Fruit fly (Drosophila melanogaster) whole organism, adult: ENCODE results near the gene CG8003.

Source experiments
- CG14711 ChIP-seq: fragments of 200-800 bp; sonication (Bioruptor generic); optimal IDR thresholded peaks from 2 replicates; lab custom pipeline; 2018; ENCODE audit warnings: missing biosample characterization, mild to moderate bottlenecking, missing genetic modification characterization, moderate library complexity
- CG1620 ChIP-seq: fragments of 200-800 bp; sonication (Bioruptor generic); optimal IDR thresholded peaks from 2 replicates; lab custom pipeline; 2016; ENCODE audit warnings: missing biosample characterization, missing genetic modification characterization
- CG33017 ChIP-seq: fragments of 200-800 bp; sonication (Bioruptor generic); optimal IDR thresholded peaks from 2 replicates; lab custom pipeline; 2018; ENCODE audit warnings: missing biosample characterization, mild to moderate bottlenecking, missing genetic modification characterization, moderate library complexity
- CG7101 ChIP-seq: fragments of 200-800 bp; sonication (Bioruptor generic); optimal IDR thresholded peaks from 2 replicates; lab custom pipeline; 2018; ENCODE audit warnings: missing biosample characterization, mild to moderate bottlenecking, missing genetic modification characterization, moderate library complexity
- Mnt ChIP-seq: fragments of 200-800 bp; sonication (Bioruptor generic); optimal IDR thresholded peaks from 2 replicates; lab custom pipeline; 2016; ENCODE audit warnings: missing biosample characterization, mild to moderate bottlenecking, missing genetic modification characterization
- bab1 ChIP-seq: fragments of 200-800 bp; sonication (Bioruptor generic); optimal IDR thresholded peaks from 3 replicates; lab custom pipeline; 2019; ENCODE audit warnings: missing biosample characterization, mild to moderate bottlenecking, missing genetic modification characterization, moderate library complexity
- kay ChIP-seq: fragments of 200-800 bp; sonication (Bioruptor generic); peaks from one replicate; lab custom pipeline; 2016; ENCODE audit warnings: missing biosample characterization, missing genetic modification characterization, borderline replicate concordance
- pad ChIP-seq: fragments of 200-800 bp; sonication (Bioruptor generic); optimal IDR thresholded peaks from 3 replicates; lab custom pipeline; 2017; ENCODE audit warnings: missing biosample characterization, missing genetic modification characterization, mild to moderate bottlenecking, moderate library complexity, missing genetic modification reagents
- tj ChIP-seq: fragments of 200-800 bp; sonication (Bioruptor generic); optimal IDR thresholded peaks from 3 replicates; lab custom pipeline; 2017; ENCODE audit warnings: missing biosample characterization, mild to moderate bottlenecking, missing genetic modification characterization, moderate library complexity

dm6 chr3L:10712005-10712404, 50.7 kb downstream of the CG8003 start:
- no peak for TF ChIP-seq CG7101
- no peak for TF ChIP-seq CG1620 (GFP tag; lab: Kevin White, UChicago)
- no peak for TF ChIP-seq pad (GFP tag; lab: Kevin White, UChicago)
- TF ChIP-seq bab1, result no peak
- TF ChIP-seq Mnt (GFP tag; lab: Kevin White, UChicago), result no peak
- no peak for TF ChIP-seq kay (GFP tag; lab: Kevin White, UChicago)
- no peak for TF ChIP-seq tj (GFP tag; lab: Kevin White, UChicago)
- TF ChIP-seq CG14711 (tag; lab: Kevin White, UChicago), result no peak
- no peak for TF ChIP-seq CG33017 (tag; lab: Kevin White, UChicago)
